Worm (Caenorhabditis elegans) whole organism, midembryonic: Measurements from ENCODE around the gene srsx-9.

Experiments used
- T22C8.4 ChIP-seq: fragments of 200-800 bp; sonication (Bioruptor generic); IDR thresholded peaks from 2 replicates; pipeline ENCODE4 v1.3.6; 2022; ENCODE audit warnings: missing genetic modification characterization, missing compliant biosample characterization
- cog-1 ChIP-seq: sonication (generic microtip); optimal IDR thresholded peaks from 2 replicates; lab custom pipeline; 2016; ENCODE audit warnings: missing genetic modification characterization, missing compliant biosample characterization
- flt-1 ChIP-seq: fragments of 200-800 bp; sonication (Bioruptor generic); IDR thresholded peaks from 2 replicates; pipeline ENCODE4 v1.3.6; 2022; ENCODE audit warnings: missing genetic modification characterization, missing compliant biosample characterization
- klf-2 ChIP-seq: fragments of 200-800 bp; sonication (Bioruptor generic); conservative IDR thresholded peaks from 2 replicates; pipeline ENCODE4 v1.3.6; 2022; ENCODE audit warnings: missing genetic modification reagents, missing genetic modification characterization, missing compliant biosample characterization
- med-1 ChIP-seq: sonication (generic microtip); optimal IDR thresholded peaks from 2 replicates; lab custom pipeline; 2017; ENCODE audit warnings: missing genetic modification characterization, mild to moderate bottlenecking, missing compliant biosample characterization, antibody characterized with exemption, missing genetic modification reagents; ENCODE audit not compliant: insufficient read depth
- ref-1 ChIP-seq: fragments of 200-800 bp; sonication (Bioruptor generic); conservative IDR thresholded peaks from 2 replicates; pipeline ENCODE4 v1.3.6; 2022; ENCODE audit warnings: missing genetic modification reagents, missing genetic modification characterization, missing compliant biosample characterization
- tab-1 ChIP-seq: fragments of 200-800 bp; sonication (Bioruptor generic); IDR thresholded peaks from 2 replicates; pipeline ENCODE4 v1.3.6; 2022; ENCODE audit warnings: missing genetic modification characterization, missing compliant biosample characterization
- ztf-23 ChIP-seq: fragments of 200-800 bp; sonication (Bioruptor generic); IDR thresholded peaks from 2 replicates; pipeline ENCODE4 v1.3.6; 2022; ENCODE audit warnings: missing genetic modification reagents, missing genetic modification characterization, missing compliant biosample characterization
- ztf-29 ChIP-seq: fragments of 200-800 bp; sonication (Bioruptor generic); IDR thresholded peaks from 2 replicates; pipeline ENCODE4 v1.3.6; 2022; ENCODE audit warnings: missing genetic modification reagents, missing genetic modification characterization, missing compliant biosample characterization

The srsx-9 gene

ce11 chrV:4980873-4981272 lies 8.0 kb upstream of the srsx-9 start, which contains the start of gene srsx-12:
srsx-12 (minus strand) TSS chrV:4980973.
- no peak for TF ChIP-seq cog-1 (tag; lab: Kevin White, UChicago)
- TF ChIP-seq flt-1 (GFP tag; lab: Robert Waterston, UW) = no peak
- no peak for TF ChIP-seq T22C8.4 (GFP tag; lab: Robert Waterston, UW)
- no peak for TF ChIP-seq ztf-29 (GFP tag; lab: Robert Waterston, UW)
- TF ChIP-seq klf-2 (GFP tag; lab: Robert Waterston, UW) = no peak
- no peak for TF ChIP-seq ref-1 (GFP tag; lab: Robert Waterston, UW)
- TF ChIP-seq tab-1 (GFP tag; lab: Robert Waterston, UW) = no peak
- TF ChIP-seq med-1 (GFP tag; lab: Kevin White, UChicago) = no peak

ce11 chrV:4980094-4980493 lies 7.3 kb upstream of the srsx-9 start:
- TF ChIP-seq tab-1 (GFP tag; lab: Robert Waterston, UW) = no peak
- TF ChIP-seq cog-1 (tag; lab: Kevin White, UChicago) = no peak
- no peak for TF ChIP-seq ref-1 (GFP tag; lab: Robert Waterston, UW)
- no peak for TF ChIP-seq med-1 (GFP tag; lab: Kevin White, UChicago)
- TF ChIP-seq klf-2 (GFP tag; lab: Robert Waterston, UW) = no peak
- no peak for TF ChIP-seq T22C8.4 (GFP tag; lab: Robert Waterston, UW)
- TF ChIP-seq ztf-23 = no peak
- TF ChIP-seq flt-1 (GFP tag; lab: Robert Waterston, UW) = no peak
- no peak for TF ChIP-seq ztf-29 (GFP tag; lab: Robert Waterston, UW)

- no peak for TF ChIP-seq klf-2 (GFP tag; lab: Robert Waterston, UW)
- TF ChIP-seq flt-1 (GFP tag; lab: Robert Waterston, UW) = no peak
- TF ChIP-seq med-1 (GFP tag; lab: Kevin White, UChicago) = no peak
- no peak for TF ChIP-seq ztf-29 (GFP tag; lab: Robert Waterston, UW)
- TF ChIP-seq cog-1 (tag; lab: Kevin White, UChicago) = no peak
- no peak for TF ChIP-seq tab-1 (GFP tag; lab: Robert Waterston, UW)
- no peak for TF ChIP-seq ref-1 (GFP tag; lab: Robert Waterston, UW)
- TF ChIP-seq T22C8.4 (GFP tag; lab: Robert Waterston, UW) = no peak
- TF ChIP-seq ztf-23 = no peak
Measured at ce11 chrV:4979060-4979459, 6.2 kb upstream of the srsx-9 start, which contains the start of gene srsx-11. srsx-11 (minus strand) TSS chrV:4979160.

DNA sequence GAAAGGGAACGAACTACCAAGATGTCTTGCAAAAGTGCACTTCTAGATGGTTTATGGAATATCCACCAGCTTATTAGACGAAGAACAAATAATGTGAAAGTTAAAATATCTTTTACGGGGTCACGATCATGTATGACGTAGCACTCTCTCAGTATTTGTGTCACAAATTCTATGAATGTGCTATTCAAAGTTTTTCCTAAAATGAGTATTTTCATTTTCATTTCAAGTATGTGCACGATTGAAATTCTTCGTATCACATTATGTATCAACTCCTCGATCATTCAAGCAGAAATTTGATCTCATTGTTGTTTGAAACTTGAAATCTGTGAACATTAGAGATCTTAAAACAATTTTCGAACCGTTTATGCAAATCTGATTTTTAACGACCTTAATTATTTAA lies 4.7 kb upstream of the srsx-9 start:
- TF ChIP-seq ref-1 (GFP tag; lab: Robert Waterston, UW) (no peak), tab-1 (GFP tag; lab: Robert Waterston, UW) (no peak), ztf-29 (GFP tag; lab: Robert Waterston, UW) (no peak), klf-2 (GFP tag; lab: Robert Waterston, UW) (no peak), cog-1 (tag; lab: Kevin White, UChicago) (no peak), med-1 (GFP tag; lab: Kevin White, UChicago) (no peak), ztf-23 (no peak), T22C8.4 (GFP tag; lab: Robert Waterston, UW) (no peak), flt-1 (GFP tag; lab: Robert Waterston, UW) (no peak)

DNA sequence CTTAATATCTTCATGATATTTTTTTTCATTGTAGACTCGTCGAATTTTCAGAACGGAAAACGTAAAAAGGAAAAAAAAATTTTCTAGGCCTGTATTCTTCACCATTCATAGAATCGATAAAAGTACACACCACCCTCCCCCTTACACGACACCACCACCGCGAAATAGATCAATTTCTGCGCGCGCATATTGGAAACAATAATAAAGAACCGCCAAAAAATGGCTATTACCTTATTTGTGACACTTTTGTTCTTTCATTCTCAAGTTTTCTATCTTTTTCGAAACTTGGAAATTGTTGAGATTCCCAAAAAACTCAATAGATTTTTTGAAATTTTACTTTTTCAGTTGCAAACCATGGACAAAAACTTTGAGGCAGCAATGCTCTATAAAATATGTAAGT lies 2.3 kb upstream of the srsx-9 start, which contains the start of gene F26G5.1:
TSS of gene F26G5.1 (plus strand) at position 339 of the 400 bp plus-strand sequence.
- no peak for TF ChIP-seq tab-1 (GFP tag; lab: Robert Waterston, UW)
- TF ChIP-seq med-1 (GFP tag; lab: Kevin White, UChicago) = no peak
- no peak for TF ChIP-seq ztf-23

ce11 chrV:4974677-4975076 lies 1.8 kb upstream of the srsx-9 start, which contains the start of gene srsx-10:
srsx-10 (minus strand) TSS chrV:4974777.
- TF ChIP-seq med-1 (GFP tag; lab: Kevin White, UChicago) = no peak
- TF ChIP-seq T22C8.4 (GFP tag; lab: Robert Waterston, UW) = no peak
- no peak for TF ChIP-seq tab-1 (GFP tag; lab: Robert Waterston, UW)
- no peak for TF ChIP-seq flt-1 (GFP tag; lab: Robert Waterston, UW)
- no peak for TF ChIP-seq ztf-29 (GFP tag; lab: Robert Waterston, UW)
- TF ChIP-seq ztf-23 = no peak
- no peak for TF ChIP-seq ref-1 (GFP tag; lab: Robert Waterston, UW)
- TF ChIP-seq cog-1 (tag; lab: Kevin White, UChicago) = no peak
- TF ChIP-seq klf-2 (GFP tag; lab: Robert Waterston, UW) = no peak

DNA sequence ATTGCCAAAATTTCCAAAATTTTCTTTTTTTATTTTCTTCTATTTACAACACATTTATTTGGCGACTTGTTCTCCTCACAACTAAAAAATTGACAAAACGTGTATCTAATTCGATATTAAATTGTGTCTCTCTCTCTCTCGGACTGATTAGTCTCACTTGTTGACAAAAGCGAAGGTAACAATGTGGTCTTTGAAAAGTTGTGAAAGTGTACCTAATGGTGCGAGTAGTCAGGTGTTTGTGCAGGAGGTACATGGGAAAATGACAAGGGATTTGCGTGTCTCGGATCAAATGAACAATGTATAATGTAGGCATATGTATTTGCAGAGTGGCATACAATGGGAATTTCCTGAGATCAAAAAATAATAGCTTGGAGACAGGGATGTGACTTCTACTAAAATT lies 3.3 kb downstream of the srsx-9 start:
- TF ChIP-seq med-1 (GFP tag; lab: Kevin White, UChicago) = no peak
- TF ChIP-seq tab-1 (GFP tag; lab: Robert Waterston, UW) = no peak
- TF ChIP-seq ztf-29 (GFP tag; lab: Robert Waterston, UW) = no peak
- TF ChIP-seq cog-1 (tag; lab: Kevin White, UChicago) = no peak
- no peak for TF ChIP-seq klf-2 (GFP tag; lab: Robert Waterston, UW)
- TF ChIP-seq ref-1 (GFP tag; lab: Robert Waterston, UW) = no peak

ce11 chrV:4968775-4969174 lies 4.1 kb downstream of the srsx-9 start:
- TF ChIP-seq tab-1 (GFP tag; lab: Robert Waterston, UW) = no peak
- TF ChIP-seq ztf-23 = no peak
- no peak for TF ChIP-seq ztf-29 (GFP tag; lab: Robert Waterston, UW)

DNA sequence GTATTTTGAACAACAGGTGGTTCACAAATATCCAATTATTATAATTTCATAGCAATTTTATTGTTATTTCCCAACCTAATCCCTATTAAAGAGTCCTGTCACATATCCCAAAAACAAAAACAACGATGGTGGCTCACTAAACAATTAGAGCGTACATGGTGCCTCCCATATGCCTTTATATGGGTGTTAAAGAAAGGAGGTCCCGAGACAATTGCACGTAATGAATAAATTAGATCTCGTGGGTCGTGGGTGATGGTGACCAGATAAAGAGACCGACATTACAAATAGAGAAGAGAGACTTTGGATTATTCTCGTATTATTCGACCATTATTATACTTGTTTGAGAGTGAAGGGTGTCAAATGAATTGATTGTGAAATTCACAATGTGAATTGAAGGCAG lies 5.6 kb downstream of the srsx-9 start:
- TF ChIP-seq cog-1 (tag; lab: Kevin White, UChicago) (peak; percentile 6), klf-2 (GFP tag; lab: Robert Waterston, UW) (no peak), ref-1 (GFP tag; lab: Robert Waterston, UW) (no peak), ztf-23 (no peak), ztf-29 (GFP tag; lab: Robert Waterston, UW) (no peak), tab-1 (GFP tag; lab: Robert Waterston, UW) (no peak), T22C8.4 (GFP tag; lab: Robert Waterston, UW) (no peak), flt-1 (GFP tag; lab: Robert Waterston, UW) (no peak)
